Fruit fly (Drosophila melanogaster): ENCODE results near the gene sina.

sina gene

dm6 chr3L:16885042-16885441 is 31.5 kb downstream of the sina start:
- TF ChIP-seq slbo (GFP tag; IDR thresholded peaks at IDR 0.05) (peak; percentile 73), shn (GFP tag; optimal IDR thresholded peaks at IDR 0.05) (no peak), HmgZ (tag; optimal IDR thresholded peaks at IDR 0.05) (no peak), Dfd (GFP tag; optimal IDR thresholded peaks at IDR 0.05) (no peak), CG10321 (GFP tag; IDR thresholded peaks at IDR 0.05) (no peak), CG11247 (GFP tag; IDR thresholded peaks at IDR 0.05) (0 out of 2 replicates have a peak, but pooled peaks have one; percentile 11), dm (GFP tag; optimal IDR thresholded peaks at IDR 0.05) (no peak), btn (GFP tag; optimal IDR thresholded peaks at IDR 0.05) (no peak), ems (GFP tag; optimal IDR thresholded peaks at IDR 0.05) (no peak), salm (tag; optimal IDR thresholded peaks at IDR 0.05) (no peak), CG4424 (GFP tag; optimal IDR thresholded peaks at IDR 0.05) (no peak), Lhr (GFP tag; optimal IDR thresholded peaks at IDR 0.05) (no peak), gt (GFP tag; IDR thresholded peaks at IDR 0.05) (no peak), D (optimal IDR thresholded peaks at IDR 0.05) (no peak), D (GFP tag; optimal IDR thresholded peaks at IDR 0.05) (no peak), Pdp1 (GFP tag; optimal IDR thresholded peaks at IDR 0.05) (peak in 1 of 2 experiments; percentile 24), PHDP (tag; optimal IDR thresholded peaks at IDR 0.05) (peak; percentile 46), CG1792 (GFP tag; optimal IDR thresholded peaks at IDR 0.05) (no peak), nom (GFP tag; optimal IDR thresholded peaks at IDR 0.05) (no peak), ato (GFP tag; IDR thresholded peaks at IDR 0.05; ENCODE audit: partially characterized antibody) (no peak), E2f2 (GFP tag; IDR thresholded peaks at IDR 0.05) (0 out of 2 replicates have a peak, but pooled peaks have one; percentile 26), Fer1 (GFP tag; optimal IDR thresholded peaks at IDR 0.05) (peak; percentile 19), Bgb (GFP tag; IDR thresholded peaks at IDR 0.05; ENCODE audit: partially characterized antibody) (no peak), CG8089 (GFP tag; optimal IDR thresholded peaks at IDR 0.05) (no peak), gsb-n (tag; optimal IDR thresholded peaks at IDR 0.05) (no peak), Hmr (GFP tag; optimal IDR thresholded peaks at IDR 0.05) (peak; percentile 39), CG13624 (GFP tag; optimal IDR thresholded peaks at IDR 0.05) (peak; percentile 43), ind (GFP tag; optimal IDR thresholded peaks at IDR 0.05) (peak; percentile 14), Hr3 (GFP tag; optimal IDR thresholded peaks at IDR 0.05) (no peak), Chrac-16 (GFP tag; optimal IDR thresholded peaks at IDR 0.05) (no peak), CG7928 (GFP tag; optimal IDR thresholded peaks at IDR 0.05) (no peak), CG15479 (GFP tag; optimal IDR thresholded peaks at IDR 0.05) (no peak), crol (GFP tag; IDR thresholded peaks at IDR 0.05) (no peak), bsh (GFP tag; optimal IDR thresholded peaks at IDR 0.05) (no peak), aop (GFP tag; IDR thresholded peaks at IDR 0.05) (no peak), ttk (GFP tag; IDR thresholded peaks at IDR 0.05) (no peak), fd3F (GFP tag; optimal IDR thresholded peaks at IDR 0.05) (peak; percentile 24), pita (GFP tag; optimal IDR thresholded peaks at IDR 0.05) (no peak), CG2875 (GFP tag; optimal IDR thresholded peaks at IDR 0.05) (no peak), CG15073 (GFP tag; optimal IDR thresholded peaks at IDR 0.05) (no peak), chinmo (GFP tag; IDR thresholded peaks at IDR 0.05; ENCODE audit: partially characterized antibody) (no peak), Nf-YC (tag; optimal IDR thresholded peaks at IDR 0.05) (no peak), Dek (tag; optimal IDR thresholded peaks at IDR 0.05) (peak; percentile 18), sens (GFP tag) (peak; percentile 15), CG10274 (GFP tag; optimal IDR thresholded peaks at IDR 0.05) (no peak), CG11695 (GFP tag; IDR thresholded peaks at IDR 0.05) (peak; percentile 60; the same call in 2 of the 3 replicates), CG7963 (GFP tag; IDR thresholded peaks at IDR 0.05; ENCODE audit: partially characterized antibody) (no peak), CG10366 (GFP tag; IDR thresholded peaks at IDR 0.05) (peak; percentile 46), CG3726 (GFP tag; IDR thresholded peaks at IDR 0.05) (no peak), CG42726 (GFP tag; IDR thresholded peaks at IDR 0.05; ENCODE audit: partially characterized antibody) (no peak), dimm (GFP tag; IDR thresholded peaks at IDR 0.05) (no peak), Mes4 (GFP tag; optimal IDR thresholded peaks at IDR 0.05) (no peak)
